Worm (Caenorhabditis elegans) whole organism, L2 larva: Measurements from ENCODE around the gene F44E2.6.

Experiments used
- C34F6.9 ChIP-seq: fragments of 150-350 bp; optimal IDR thresholded peaks from 2 replicates; lab custom pipeline; 2014; ENCODE audit warnings: missing biosample characterization, missing genetic modification characterization
- F13H6.1 ChIP-seq: sonication (generic microtip); optimal IDR thresholded peaks from 2 replicates; lab custom pipeline; 2016; ENCODE audit warnings: missing genetic modification characterization, missing compliant biosample characterization
- R02D3.7 ChIP-seq: fragments of 150-350 bp; optimal IDR thresholded peaks from 2 replicates; lab custom pipeline; 2014; ENCODE audit warnings: missing biosample characterization, missing genetic modification characterization
- ZK546.5 ChIP-seq: sonication (generic microtip); optimal IDR thresholded peaks from 2 replicates; lab custom pipeline; 2017; ENCODE audit warnings: missing biosample characterization, missing genetic modification characterization
- ama-1 ChIP-seq: fragments of 150-350 bp; optimal IDR thresholded peaks from 2 replicates; lab custom pipeline; 2018; ENCODE audit warnings: inconsistent platforms
- blmp-1 ChIP-seq: sonication (generic microtip); optimal IDR thresholded peaks from 2 replicates; lab custom pipeline; 2017; ENCODE audit warnings: missing genetic modification characterization, mild to moderate bottlenecking, missing compliant biosample characterization, antibody characterized with exemption, moderate library complexity; ENCODE audit not compliant: insufficient read depth
- ceh-16 ChIP-seq: fragments of 150-350 bp; optimal IDR thresholded peaks from 2 replicates; lab custom pipeline; 2014; ENCODE audit warnings: missing biosample characterization, missing genetic modification characterization
- crh-2 ChIP-seq: sonication (generic microtip); optimal IDR thresholded peaks from 2 replicates; lab custom pipeline; 2017; ENCODE audit warnings: missing biosample characterization, missing genetic modification characterization
- egl-27 ChIP-seq: sonication (generic microtip); optimal IDR thresholded peaks from 3 replicates; lab custom pipeline; 2017; ENCODE audit warnings: missing biosample characterization, missing genetic modification reagents, missing genetic modification characterization
- elt-1 ChIP-seq: fragments of 150-350 bp; optimal IDR thresholded peaks from 2 replicates; lab custom pipeline; 2014; ENCODE audit warnings: missing biosample characterization, missing genetic modification characterization
- fos-1 ChIP-seq: fragments of 150-350 bp; optimal IDR thresholded peaks from 2 replicates; lab custom pipeline; 2014; ENCODE audit warnings: missing biosample characterization, missing genetic modification characterization
- gmeb-1 ChIP-seq: fragments of 150-350 bp; optimal IDR thresholded peaks from 2 replicates; lab custom pipeline; 2014; ENCODE audit warnings: missing biosample characterization, missing genetic modification characterization
- lin-13 ChIP-seq: fragments of 150-350 bp; optimal IDR thresholded peaks from 2 replicates; lab custom pipeline; 2014; ENCODE audit warnings: missing biosample characterization, missing genetic modification reagents, missing genetic modification characterization
- lin-39 ChIP-seq: fragments of 150-350 bp; optimal IDR thresholded peaks from 2 replicates; lab custom pipeline; 2014; ENCODE audit warnings: missing biosample characterization, missing genetic modification reagents, missing genetic modification characterization
- lsy-2 ChIP-seq, 2 experiments: fragments of 150-350 bp in 1 of 2; sonication (generic microtip) in 1 of 2; optimal IDR thresholded peaks; 2 replicates each; lab custom pipeline; 2014 to 2017; ENCODE audit warnings: missing biosample characterization in 2 of 2, missing genetic modification characterization in 2 of 2
- nhr-10 ChIP-seq: sonication (generic microtip); optimal IDR thresholded peaks from 2 replicates; lab custom pipeline; 2017; ENCODE audit warnings: missing biosample characterization, missing genetic modification characterization
- nhr-11 ChIP-seq: fragments of 150-350 bp; optimal IDR thresholded peaks from 2 replicates; lab custom pipeline; 2014; ENCODE audit warnings: missing biosample characterization, missing genetic modification characterization
- nhr-12 ChIP-seq: fragments of 150-350 bp; optimal IDR thresholded peaks from 2 replicates; lab custom pipeline; 2014; ENCODE audit warnings: missing biosample characterization, missing genetic modification characterization
- nhr-129 ChIP-seq: fragments of 150-350 bp; optimal IDR thresholded peaks from 2 replicates; lab custom pipeline; 2014; ENCODE audit warnings: missing biosample characterization, missing genetic modification characterization
- nhr-21 ChIP-seq: fragments of 150-350 bp; optimal IDR thresholded peaks from 2 replicates; lab custom pipeline; 2014; ENCODE audit warnings: missing biosample characterization, missing genetic modification characterization
- nhr-23 ChIP-seq: fragments of 150-350 bp; optimal IDR thresholded peaks from 2 replicates; lab custom pipeline; 2014; ENCODE audit warnings: missing biosample characterization, missing genetic modification reagents, missing genetic modification characterization
- nhr-237 ChIP-seq: fragments of 150-350 bp; optimal IDR thresholded peaks from 2 replicates; lab custom pipeline; 2014; ENCODE audit warnings: missing biosample characterization, missing genetic modification characterization
- nhr-25 ChIP-seq: fragments of 150-350 bp; sonication (generic microtip); optimal IDR thresholded peaks from 3 replicates; lab custom pipeline; 2014; ENCODE audit warnings: missing biosample characterization, missing genetic modification characterization
- nhr-6 ChIP-seq: fragments of 150-350 bp; optimal IDR thresholded peaks from 2 replicates; lab custom pipeline; 2014; ENCODE audit warnings: missing biosample characterization, missing genetic modification characterization
- nhr-77 ChIP-seq: fragments of 150-350 bp; optimal IDR thresholded peaks from 2 replicates; lab custom pipeline; 2014; ENCODE audit warnings: missing biosample characterization, missing genetic modification characterization
- sem-4 ChIP-seq: fragments of 150-350 bp; optimal IDR thresholded peaks from 2 replicates; lab custom pipeline; 2014; ENCODE audit warnings: missing biosample characterization, missing genetic modification reagents, missing genetic modification characterization
- skn-1 ChIP-seq: sonication (generic microtip); optimal IDR thresholded peaks from 2 replicates; lab custom pipeline; 2017; ENCODE audit warnings: missing biosample characterization, missing genetic modification characterization
- sma-3 ChIP-seq: sonication (generic microtip); optimal IDR thresholded peaks from 2 replicates; lab custom pipeline; 2016; ENCODE audit warnings: missing genetic modification reagents, missing genetic modification characterization, missing compliant biosample characterization
- sma-9 ChIP-seq, 2 experiments: fragments of 150-350 bp in 1 of 2; sonication (generic microtip) in 1 of 2; optimal IDR thresholded peaks; 2 replicates each; lab custom pipeline; 2014 to 2016; ENCODE audit warnings: missing genetic modification characterization in 2 of 2, mild to moderate bottlenecking in 1 of 2, missing biosample characterization in 1 of 2, missing compliant biosample characterization in 1 of 2, missing genetic modification reagents in 1 of 2, moderate library complexity in 1 of 2
- unc-39 ChIP-seq: fragments of 150-350 bp; optimal IDR thresholded peaks from 2 replicates; lab custom pipeline; 2014; ENCODE audit warnings: missing biosample characterization, missing genetic modification characterization
- unc-55 ChIP-seq: fragments of 150-350 bp; sonication (generic microtip); optimal IDR thresholded peaks from 3 replicates; lab custom pipeline; 2014; ENCODE audit warnings: missing biosample characterization, missing genetic modification reagents, missing genetic modification characterization
- zag-1 ChIP-seq: fragments of 150-350 bp; optimal IDR thresholded peaks from 2 replicates; lab custom pipeline; 2014; ENCODE audit warnings: missing biosample characterization, missing genetic modification characterization
- ztf-1 ChIP-seq: fragments of 200-800 bp; sonication (Bioruptor generic); conservative IDR thresholded peaks from 2 replicates; pipeline ENCODE4 v1.3.6; 2022; ENCODE audit warnings: missing genetic modification characterization, missing compliant biosample characterization
- ztf-11 ChIP-seq: sonication (generic microtip); optimal IDR thresholded peaks from 2 replicates; lab custom pipeline; 2017; ENCODE audit warnings: missing biosample characterization, missing genetic modification characterization
- ztf-4 ChIP-seq: fragments of 150-350 bp; optimal IDR thresholded peaks from 2 replicates; lab custom pipeline; 2014; ENCODE audit warnings: missing biosample characterization, missing genetic modification characterization

F44E2.6 gene

ce11 chrIII:8869663-8870062 lies 24.6 kb upstream of the F44E2.6 start:
- TF ChIP-seq sma-9 (GFP tag; optimal IDR thresholded peaks at IDR 0.05; lab: Kevin White, UChicago) = no peak
- TF ChIP-seq sma-9 (tag; optimal IDR thresholded peaks at IDR 0.05; lab: Kevin White, UChicago) = no peak
- TF ChIP-seq egl-27 (tag; lab: Kevin White, UChicago) = no peak
- TF ChIP-seq nhr-237 (tag; lab: Kevin White, UChicago) = no peak
- TF ChIP-seq lsy-2 (tag; optimal IDR thresholded peaks at IDR 0.05; lab: Kevin White, UChicago) = no peak
- no peak for TF ChIP-seq lin-13 (GFP tag; lab: Kevin White, UChicago)
- TF ChIP-seq ztf-11 (tag; lab: Kevin White, UChicago) = no peak
- TF ChIP-seq zag-1 (tag; lab: Kevin White, UChicago) = no peak
- TF ChIP-seq lin-39 (tag; lab: Kevin White, UChicago) = no peak
- TF ChIP-seq unc-55 (GFP tag; lab: Kevin White, UChicago) = no peak
- TF ChIP-seq nhr-11 (tag; lab: Kevin White, UChicago) = no peak
- TF ChIP-seq R02D3.7 (tag; lab: Kevin White, UChicago) = no peak
- no peak for TF ChIP-seq nhr-10 (tag; lab: Kevin White, UChicago)
- TF ChIP-seq nhr-12 (tag; lab: Kevin White, UChicago) = no peak
- TF ChIP-seq nhr-23 (tag; lab: Kevin White, UChicago) = no peak
- TF ChIP-seq unc-39 (tag; lab: Kevin White, UChicago) = no peak
- TF ChIP-seq nhr-77 (tag; lab: Kevin White, UChicago) = no peak
- TF ChIP-seq sem-4 (tag; lab: Kevin White, UChicago) = no peak
- no peak for TF ChIP-seq ztf-4 (tag; lab: Kevin White, UChicago)
- TF ChIP-seq elt-1 = no peak

- TF ChIP-seq egl-27 (tag; lab: Kevin White, UChicago) = peak; percentile 31
- TF ChIP-seq lsy-2 (tag; optimal IDR thresholded peaks at IDR 0.05; lab: Kevin White, UChicago) = peak in 1 of 2 experiments; percentile 52
- no peak for TF ChIP-seq ztf-4 (tag; lab: Kevin White, UChicago)
- TF ChIP-seq crh-2 = peak; percentile 78
- peak; percentile 25 for TF ChIP-seq skn-1 (tag; lab: Kevin White, UChicago)
- peak; percentile 51 for TF ChIP-seq nhr-21 (tag; lab: Kevin White, UChicago)
- TF ChIP-seq blmp-1 (tag; lab: Kevin White, UChicago) = peak; percentile 59
- TF ChIP-seq ztf-1 (GFP tag; lab: Robert Waterston, UW) = no peak
- TF ChIP-seq nhr-129 (tag; lab: Kevin White, UChicago) = peak; percentile 45
- peak; percentile 47 for TF ChIP-seq gmeb-1
- peak; percentile 45 for TF ChIP-seq nhr-25
- peak; percentile 3 for TF ChIP-seq lin-13 (GFP tag; lab: Kevin White, UChicago)
- no peak for TF ChIP-seq ZK546.5 (tag; lab: Kevin White, UChicago)
- peak; percentile 72 for TF ChIP-seq sma-3 (GFP tag; lab: Kevin White, UChicago)
- peak; percentile 83 for TF ChIP-seq sma-9 (GFP tag; optimal IDR thresholded peaks at IDR 0.05; lab: Kevin White, UChicago)
- TF ChIP-seq sma-9 (tag; optimal IDR thresholded peaks at IDR 0.05; lab: Kevin White, UChicago) = no peak
- TF ChIP-seq ama-1 (lab: Kevin White, UChicago) = peak; percentile 78
- peak; percentile 96 for TF ChIP-seq fos-1 (tag; lab: Kevin White, UChicago)
- peak; percentile 24 for TF ChIP-seq C34F6.9 (tag; lab: Kevin White, UChicago)
- TF ChIP-seq ceh-16 (tag; lab: Kevin White, UChicago) = no peak
- TF ChIP-seq F13H6.1 (tag; lab: Kevin White, UChicago) = peak; percentile 11
Measured at ce11 chrIII:8867922-8868655, 23.1 kb upstream of the F44E2.6 start.

- TF ChIP-seq sma-9 (GFP tag; optimal IDR thresholded peaks at IDR 0.05; lab: Kevin White, UChicago) (peak; percentile 44), sma-9 (tag; optimal IDR thresholded peaks at IDR 0.05; lab: Kevin White, UChicago) (no peak), fos-1 (tag; lab: Kevin White, UChicago) (peak; percentile 65), ama-1 (lab: Kevin White, UChicago) (peak; percentile 87), crh-2 (peak; percentile 58), blmp-1 (tag; lab: Kevin White, UChicago) (peak; percentile 68), gmeb-1 (no peak), lin-39 (tag; lab: Kevin White, UChicago) (no peak), nhr-23 (tag; lab: Kevin White, UChicago) (no peak), nhr-6 (tag; lab: Kevin White, UChicago) (no peak), nhr-25 (peak; percentile 43), F13H6.1 (tag; lab: Kevin White, UChicago) (peak; percentile 8), sma-3 (GFP tag; lab: Kevin White, UChicago) (peak; percentile 64), nhr-129 (tag; lab: Kevin White, UChicago) (peak; percentile 16), nhr-11 (tag; lab: Kevin White, UChicago) (no peak), lin-13 (GFP tag; lab: Kevin White, UChicago) (peak; percentile 23), lsy-2 (tag; optimal IDR thresholded peaks at IDR 0.05; lab: Kevin White, UChicago) (peak in 1 of 2 experiments; percentile 32)
Measured at ce11 chrIII:8866983-8867842, 22.2 kb upstream of the F44E2.6 start.
